Fruit fly (Drosophila melanogaster) whole organism, prepupa: ENCODE results near the gene CG5568.

ENCODE experiments used
- CG10631 ChIP-seq: fragments of 200-800 bp; sonication (Bioruptor generic); optimal IDR thresholded peaks from 2 replicates; lab custom pipeline; 2016; ENCODE audit warnings: missing biosample characterization, missing genetic modification characterization
- CG3919 ChIP-seq: fragments of 200-800 bp; sonication (Bioruptor generic); optimal IDR thresholded peaks from 3 replicates; lab custom pipeline; 2016; ENCODE audit warnings: missing biosample characterization, missing genetic modification characterization
- achi ChIP-seq: fragments of 200-800 bp; sonication (Bioruptor generic); optimal IDR thresholded peaks from 3 replicates; lab custom pipeline; 2016; ENCODE audit warnings: missing biosample characterization, missing genetic modification characterization
- cyc ChIP-seq: fragments of 200-800 bp; sonication (Bioruptor generic); optimal IDR thresholded peaks from 3 replicates; lab custom pipeline; 2016; ENCODE audit warnings: missing biosample characterization, missing genetic modification characterization
- dsx ChIP-seq: fragments of 200-800 bp; optimal IDR thresholded peaks from 3 replicates; lab custom pipeline; 2019; ENCODE audit warnings: missing biosample characterization, mild to moderate bottlenecking, missing genetic modification characterization, moderate library complexity; ENCODE audit not compliant: poor library complexity, severe bottlenecking
- spab ChIP-seq: fragments of 200-800 bp; sonication (Bioruptor generic); optimal IDR thresholded peaks from 2 replicates; lab custom pipeline; 2017; ENCODE audit warnings: missing biosample characterization, mild to moderate bottlenecking, missing genetic modification characterization, missing genetic modification reagents

DNA sequence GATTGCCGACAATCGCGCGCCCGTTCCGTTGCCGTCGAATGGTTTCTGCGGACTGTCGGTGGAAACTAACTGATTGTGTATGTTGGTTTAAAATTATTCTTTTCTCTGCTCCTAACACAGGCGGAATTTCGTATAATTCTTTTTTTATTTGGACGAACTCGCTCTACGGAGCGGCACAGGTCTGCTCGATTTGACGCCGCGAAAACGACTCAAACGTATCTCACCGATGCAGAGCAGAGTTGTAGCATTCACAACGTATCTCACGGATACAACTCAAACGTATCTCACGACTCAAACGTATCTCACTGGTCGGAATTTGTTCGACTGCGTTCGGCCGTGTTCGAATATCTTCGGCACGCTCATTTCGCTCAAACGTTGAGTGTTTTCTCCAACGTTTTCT, 25.8 kb upstream of the CG5568 start, which contains the start of gene vn:
- TF ChIP-seq CG10631 = no peak
- no peak for TF ChIP-seq achi (GFP tag; lab: Kevin White, UChicago)
- TF ChIP-seq spab (GFP tag; lab: Kevin White, UChicago) = no peak
- no peak for TF ChIP-seq cyc (GFP tag; lab: Kevin White, UChicago)
- peak; percentile 8 for TF ChIP-seq dsx (GFP tag; lab: Kevin White, UChicago)
- TF ChIP-seq CG3919 (GFP tag; lab: Kevin White, UChicago) = peak; percentile 27
